Fruit fly (Drosophila melanogaster): ENCODE data around the gene AdipoR.

Gene AdipoR

DNA sequence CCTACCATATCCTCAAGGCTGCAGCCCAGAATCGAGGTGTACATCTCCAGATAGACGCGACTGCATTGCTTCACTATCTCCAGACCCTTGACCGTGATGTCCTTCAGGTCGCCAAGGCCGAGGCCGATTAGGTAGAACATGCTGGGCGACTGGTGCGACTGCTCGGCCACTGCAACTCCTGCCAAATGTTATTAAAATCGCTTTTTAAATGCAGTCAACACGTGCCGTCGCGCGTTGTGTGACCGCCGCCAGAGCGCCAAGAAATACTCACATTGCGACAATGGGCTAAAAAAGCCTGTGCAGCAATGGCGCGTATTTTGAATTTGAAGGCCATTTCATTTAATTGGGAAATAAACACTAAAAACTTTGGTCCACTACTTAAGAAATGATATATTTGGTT, 35.3 kb upstream of the AdipoR start, which contains the start of gene Dph5 (continued):
- TF ChIP-seq pum (GFP tag; optimal IDR thresholded peaks at IDR 0.05) = no peak
- no peak for TF ChIP-seq CG2678 (tag; optimal IDR thresholded peaks at IDR 0.05)
- TF ChIP-seq CG10565 (GFP tag; optimal IDR thresholded peaks at IDR 0.05) = no peak
- no peak for TF ChIP-seq CG3065 (GFP tag; optimal IDR thresholded peaks at IDR 0.05)
- no peak for TF ChIP-seq pita (GFP tag; optimal IDR thresholded peaks at IDR 0.05)
- no peak for TF ChIP-seq CG6813 (GFP tag; optimal IDR thresholded peaks at IDR 0.05)
- no peak for TF ChIP-seq CG17802 (tag; optimal IDR thresholded peaks at IDR 0.05)
- peak; percentile 92 for TF ChIP-seq E2f2 (GFP tag; IDR thresholded peaks at IDR 0.05)
- TF ChIP-seq BtbVII (GFP tag; optimal IDR thresholded peaks at IDR 0.05) = no peak
- TF ChIP-seq CG12071 (GFP tag; optimal IDR thresholded peaks at IDR 0.05) = no peak
- TF ChIP-seq gfzf (GFP tag; optimal IDR thresholded peaks at IDR 0.05) = peak; percentile 83
- TF ChIP-seq Opbp (GFP tag; IDR thresholded peaks at IDR 0.05; ENCODE audit: partially characterized antibody) = no peak
- TF ChIP-seq phol (tag; optimal IDR thresholded peaks at IDR 0.05) = no peak
- TF ChIP-seq Gug (GFP tag; IDR thresholded peaks at IDR 0.05) = no peak
- peak; percentile 0 for TF ChIP-seq CG14710 (tag; optimal IDR thresholded peaks at IDR 0.05)
- TF ChIP-seq CG11093 (GFP tag; IDR thresholded peaks at IDR 0.05) = no peak
- TF ChIP-seq CG11560 (tag; IDR thresholded peaks at IDR 0.05) = no peak
- TF ChIP-seq Hmx (GFP tag; optimal IDR thresholded peaks at IDR 0.05) = no peak
- no peak for TF ChIP-seq CG30431 (GFP tag; optimal IDR thresholded peaks at IDR 0.05)
- no peak for TF ChIP-seq CG1602 (GFP tag; optimal IDR thresholded peaks at IDR 0.05)
- TF ChIP-seq CG18011 (GFP tag; optimal IDR thresholded peaks at IDR 0.05) = no peak
- no peak for TF ChIP-seq dimm (GFP tag; IDR thresholded peaks at IDR 0.05)
- no peak for TF ChIP-seq CG12391 (tag; optimal IDR thresholded peaks at IDR 0.05)
- TF ChIP-seq HmgZ (tag; optimal IDR thresholded peaks at IDR 0.05) = no peak
- TF ChIP-seq Ets97D (GFP tag; optimal IDR thresholded peaks at IDR 0.05) = peak; percentile 7
- TF ChIP-seq pfk (GFP tag; optimal IDR thresholded peaks at IDR 0.05) = no peak
- no peak for TF ChIP-seq CG15269 (tag; optimal IDR thresholded peaks at IDR 0.05)
- peak; percentile 52 for TF ChIP-seq Max (GFP tag; optimal IDR thresholded peaks at IDR 0.05)
- TF ChIP-seq CG11723 (GFP tag; optimal IDR thresholded peaks at IDR 0.05) = no peak
- no peak for TF ChIP-seq CG3995 (GFP tag; optimal IDR thresholded peaks at IDR 0.05)
- TF ChIP-seq slp2 (GFP tag; optimal IDR thresholded peaks at IDR 0.05) = no peak
- TF ChIP-seq NC2α (GFP tag; optimal IDR thresholded peaks at IDR 0.05) = no peak
- no peak for TF ChIP-seq Mes4 (GFP tag; optimal IDR thresholded peaks at IDR 0.05)
- 0 out of 3 replicates have a peak, but pooled peaks have one; percentile 23 for TF ChIP-seq CG7963 (GFP tag; IDR thresholded peaks at IDR 0.05; ENCODE audit: partially characterized antibody)
- no peak for TF ChIP-seq CG6683 (GFP tag; optimal IDR thresholded peaks at IDR 0.05)
- TF ChIP-seq Abd-B (GFP tag; optimal IDR thresholded peaks at IDR 0.05) = no peak
- no peak for TF ChIP-seq dmrt99B (tag; optimal IDR thresholded peaks at IDR 0.05)
- TF ChIP-seq CG10267 (tag; optimal IDR thresholded peaks at IDR 0.05) = no peak
- no peak for TF ChIP-seq Sry-δ (GFP tag; optimal IDR thresholded peaks at IDR 0.05)
- TF ChIP-seq Atf-2 (GFP tag; optimal IDR thresholded peaks at IDR 0.05) = no peak
- no peak for TF ChIP-seq bab2 (GFP tag; optimal IDR thresholded peaks at IDR 0.05)
- TF ChIP-seq Sox102F (GFP tag; optimal IDR thresholded peaks at IDR 0.05) = no peak
- TF ChIP-seq Oli (tag; optimal IDR thresholded peaks at IDR 0.05) = no peak
- no peak for TF ChIP-seq wor (GFP tag; IDR thresholded peaks at IDR 0.05)
- no peak for TF ChIP-seq CG6175 (GFP tag; IDR thresholded peaks at IDR 0.05)
- no peak for TF ChIP-seq Nf-YC (tag; optimal IDR thresholded peaks at IDR 0.05)
- TF ChIP-seq tin (GFP tag; optimal IDR thresholded peaks at IDR 0.05) = no peak
- no peak for TF ChIP-seq trem (tag; optimal IDR thresholded peaks at IDR 0.05)
- no peak for TF ChIP-seq Jarid2 (GFP tag; optimal IDR thresholded peaks at IDR 0.05)
- no peak for TF ChIP-seq CG2116 (GFP tag; optimal IDR thresholded peaks at IDR 0.05)
- no peak for TF ChIP-seq CG2120 (GFP tag; optimal IDR thresholded peaks at IDR 0.05)
